Worm (Caenorhabditis elegans): ENCODE results near the gene T01D1.5.

T01D1.5 gene

ce11 chrII:163229-163628, 25.6 kb downstream of the T01D1.5 start:
- TF ChIP-seq pqm-1 (tag; optimal IDR thresholded peaks at IDR 0.05) (no peak), fos-1 (tag; optimal IDR thresholded peaks at IDR 0.05) (no peak), ztf-4 (tag; optimal IDR thresholded peaks at IDR 0.05) (no peak), eor-1 (tag; optimal IDR thresholded peaks at IDR 0.05) (no peak), lsy-12 (tag; optimal IDR thresholded peaks at IDR 0.05) (no peak), hmg-11 (tag; optimal IDR thresholded peaks at IDR 0.05) (no peak), nfya-1 (tag; optimal IDR thresholded peaks at IDR 0.05; ENCODE audit: insufficient read depth) (no peak), ceh-16 (tag; optimal IDR thresholded peaks at IDR 0.05) (no peak), mdl-1 (tag; optimal IDR thresholded peaks at IDR 0.05) (no peak), nhr-43 (tag; optimal IDR thresholded peaks at IDR 0.05; ENCODE audit: poor library complexity, severe bottlenecking) (no peak), ceh-28 (tag; optimal IDR thresholded peaks at IDR 0.05) (no peak), elt-3 (tag; optimal IDR thresholded peaks at IDR 0.05) (no peak), fkh-10 (GFP tag; optimal IDR thresholded peaks at IDR 0.05) (no peak), ztf-11 (tag; optimal IDR thresholded peaks at IDR 0.05) (no peak)

ce11 chrII:162182-162581, 26.7 kb downstream of the T01D1.5 start, which contains the start of gene etr-1:
Gene etr-1, plus strand, starts transcription at chrII:162374.
- TF ChIP-seq lin-39 (tag; optimal IDR thresholded peaks at IDR 0.05) (no peak), elt-2 (tag; optimal IDR thresholded peaks at IDR 0.05) (peak; percentile 99), nhr-28 (tag; optimal IDR thresholded peaks at IDR 0.05) (no peak), ama-1 (optimal IDR thresholded peaks at IDR 0.05) (peak; percentile 35), pqm-1 (tag; optimal IDR thresholded peaks at IDR 0.05) (peak; percentile 96), nfya-1 (tag; optimal IDR thresholded peaks at IDR 0.05; ENCODE audit: insufficient read depth) (no peak), pha-4 (tag; optimal IDR thresholded peaks at IDR 0.05) (peak; percentile 2), R02D3.7 (tag; optimal IDR thresholded peaks at IDR 0.05) (peak; percentile 1), ceh-28 (tag; optimal IDR thresholded peaks at IDR 0.05) (peak; percentile 41), nhr-67 (tag; optimal IDR thresholded peaks at IDR 0.05) (no peak), nhr-23 (tag; optimal IDR thresholded peaks at IDR 0.05) (peak; percentile 62), elt-3 (tag; optimal IDR thresholded peaks at IDR 0.05) (peak in 2 of 3 experiments; percentile 27 to 94), ZK546.5 (tag; optimal IDR thresholded peaks at IDR 0.05) (no peak), ceh-9 (tag; optimal IDR thresholded peaks at IDR 0.05) (no peak), nhr-43 (tag; optimal IDR thresholded peaks at IDR 0.05; ENCODE audit: poor library complexity, severe bottlenecking) (no peak), jun-1 (tag; optimal IDR thresholded peaks at IDR 0.05) (peak; percentile 72)

ce11 chrII:161275-161674, 27.6 kb downstream of the T01D1.5 start:
- peak; percentile 3 for TF ChIP-seq nhr-11 (tag; optimal IDR thresholded peaks at IDR 0.05)
- no peak for TF ChIP-seq egl-27 (tag; optimal IDR thresholded peaks at IDR 0.05)

- no peak for TF ChIP-seq aly-2 (tag; optimal IDR thresholded peaks at IDR 0.05)
- TF ChIP-seq hmg-11 (tag; optimal IDR thresholded peaks at IDR 0.05), result no peak
- peak; percentile 54 for TF ChIP-seq nhr-11 (tag; optimal IDR thresholded peaks at IDR 0.05)
Measured at ce11 chrII:160561-161123, 28.2 kb downstream of the T01D1.5 start.

- no peak for TF ChIP-seq unc-62 (GFP tag; optimal IDR thresholded peaks at IDR 0.05)
- TF ChIP-seq egl-5 (tag; optimal IDR thresholded peaks at IDR 0.05), result no peak
- no peak for TF ChIP-seq nhr-77 (tag; optimal IDR thresholded peaks at IDR 0.05)
- peak; percentile 48 for TF ChIP-seq pha-4 (tag; optimal IDR thresholded peaks at IDR 0.05)
- TF ChIP-seq nhr-28 (tag; optimal IDR thresholded peaks at IDR 0.05), result no peak
- TF ChIP-seq nhr-237 (tag; optimal IDR thresholded peaks at IDR 0.05), result no peak
- no peak for TF ChIP-seq ceh-82 (tag; optimal IDR thresholded peaks at IDR 0.05)
- TF ChIP-seq mml-1 (tag; optimal IDR thresholded peaks at IDR 0.05), result no peak
- TF ChIP-seq nhr-25 (tag; optimal IDR thresholded peaks at IDR 0.05), result peak; percentile 58
- peak; percentile 53 for TF ChIP-seq nhr-23 (tag; optimal IDR thresholded peaks at IDR 0.05)
- no peak for TF ChIP-seq ztf-4 (tag; optimal IDR thresholded peaks at IDR 0.05)
- TF ChIP-seq nhr-43 (tag; optimal IDR thresholded peaks at IDR 0.05; ENCODE audit: poor library complexity, severe bottlenecking), result no peak
- TF ChIP-seq elt-2 (tag; optimal IDR thresholded peaks at IDR 0.05), result peak; percentile 54
- peak; percentile 79 for TF ChIP-seq ceh-28 (tag; optimal IDR thresholded peaks at IDR 0.05)
- TF ChIP-seq ama-1 (optimal IDR thresholded peaks at IDR 0.05), result no peak
- no peak for TF ChIP-seq skn-1 (tag; optimal IDR thresholded peaks at IDR 0.05)
- no peak for TF ChIP-seq ZK546.5 (tag; optimal IDR thresholded peaks at IDR 0.05)
- TF ChIP-seq hmg-11 (tag; optimal IDR thresholded peaks at IDR 0.05), result peak; percentile 3
- no peak for TF ChIP-seq fkh-2 (tag; optimal IDR thresholded peaks at IDR 0.05)
- peak; percentile 60 for TF ChIP-seq pqm-1 (tag; optimal IDR thresholded peaks at IDR 0.05)
- TF ChIP-seq nfya-1 (tag; optimal IDR thresholded peaks at IDR 0.05; ENCODE audit: insufficient read depth), result peak; percentile 49
Measured at ce11 chrII:159294-159922, 29.5 kb downstream of the T01D1.5 start.

Measured in whole organism, L3 larva.